Worm (Caenorhabditis elegans) whole organism, midembryonic: ENCODE data around the gene rol-3.

ENCODE experiments used
- T22C8.4 ChIP-seq: fragments of 200-800 bp; sonication (Bioruptor generic); IDR thresholded peaks from 2 replicates; pipeline ENCODE4 v1.3.6; 2022; ENCODE audit warnings: missing genetic modification characterization, missing compliant biosample characterization
- flt-1 ChIP-seq: fragments of 200-800 bp; sonication (Bioruptor generic); IDR thresholded peaks from 2 replicates; pipeline ENCODE4 v1.3.6; 2022; ENCODE audit warnings: missing genetic modification characterization, missing compliant biosample characterization
- tab-1 ChIP-seq: fragments of 200-800 bp; sonication (Bioruptor generic); IDR thresholded peaks from 2 replicates; pipeline ENCODE4 v1.3.6; 2022; ENCODE audit warnings: missing genetic modification characterization, missing compliant biosample characterization
- ztf-23 ChIP-seq: fragments of 200-800 bp; sonication (Bioruptor generic); IDR thresholded peaks from 2 replicates; pipeline ENCODE4 v1.3.6; 2022; ENCODE audit warnings: missing genetic modification reagents, missing genetic modification characterization, missing compliant biosample characterization

DNA sequence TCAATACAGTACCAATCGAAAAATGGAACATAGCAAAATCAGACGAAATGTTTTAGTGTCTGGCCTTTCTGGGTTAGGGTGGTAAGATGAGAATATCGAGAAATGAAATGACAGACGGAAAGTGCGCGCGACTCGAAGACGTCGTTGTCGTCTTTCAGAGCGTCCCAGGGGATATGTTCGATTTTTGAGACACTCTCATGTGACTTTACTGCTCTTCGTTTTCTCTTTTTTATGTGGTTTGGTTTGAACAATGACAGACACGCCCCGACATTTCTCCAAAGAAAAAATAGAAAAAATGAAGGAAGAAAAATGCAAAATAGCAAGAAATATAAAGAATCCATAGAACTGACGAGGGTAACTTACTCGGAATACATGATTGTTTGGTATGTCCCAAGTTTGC, 27.7 kb downstream of the rol-3 start:
- TF ChIP-seq T22C8.4 (GFP tag; lab: Robert Waterston, UW) (no peak), tab-1 (GFP tag; lab: Robert Waterston, UW) (no peak), flt-1 (GFP tag; lab: Robert Waterston, UW) (no peak), ztf-23 (no peak)
